Worm (Caenorhabditis elegans): Measurements from ENCODE around the gene lep-2.

lep-2 gene

ce11 chrIV:991181-991642, 871 bp upstream of the lep-2 start (continued):
- TF ChIP-seq F49E8.2 (tag; optimal IDR thresholded peaks at IDR 0.05; ENCODE audit: insufficient read depth) (peak; percentile 98), ztf-22 (GFP tag; optimal IDR thresholded peaks at IDR 0.05) (no peak), hlh-12 (tag; optimal IDR thresholded peaks at IDR 0.05) (peak; percentile 6), D2030.7 (GFP tag; IDR thresholded peaks at IDR 0.05) (peak; percentile 100), F22D6.2 (tag; optimal IDR thresholded peaks at IDR 0.05) (no peak), tbp1 (GFP tag; optimal IDR thresholded peaks at IDR 0.05) (peak; percentile 80), ceh-79 (tag; optimal IDR thresholded peaks at IDR 0.05) (peak; percentile 79), unc-130 (GFP tag; optimal IDR thresholded peaks at IDR 0.05) (peak; percentile 76), xnd-1 (tag; optimal IDR thresholded peaks at IDR 0.05) (peak; percentile 52), lsl-1 (GFP tag; optimal IDR thresholded peaks at IDR 0.05) (peak; percentile 85), mcd-1 (GFP tag; IDR thresholded peaks at IDR 0.05) (peak; percentile 89), Y95B8A.8 (GFP tag; IDR thresholded peaks at IDR 0.05) (peak; percentile 87), bed-1 (GFP tag; IDR thresholded peaks at IDR 0.05) (0 out of 2 replicates have a peak, but pooled peaks have one; percentile 54), lin-35 (GFP tag; optimal IDR thresholded peaks at IDR 0.05) (no peak), snpc-3.4 (tag; optimal IDR thresholded peaks at IDR 0.05) (peak; percentile 98), athp-1 (tag; optimal IDR thresholded peaks at IDR 0.05) (peak; percentile 83), unc-62 (GFP tag; optimal IDR thresholded peaks at IDR 0.05) (no peak), madf-8 (GFP tag; conservative IDR thresholded peaks at IDR 0.05) (peak; percentile 43), tbx-9 (tag; optimal IDR thresholded peaks at IDR 0.05; ENCODE audit: borderline replicate concordance) (peak; percentile 10), B0019.2 (GFP tag; conservative IDR thresholded peaks at IDR 0.05) (peak; percentile 76), C17E4.6 (GFP tag; IDR thresholded peaks at IDR 0.05) (peak; percentile 84), ceh-40 (GFP tag; IDR thresholded peaks at IDR 0.05) (no peak), T07F8.4 (tag; optimal IDR thresholded peaks at IDR 0.05) (peak; percentile 41), ztf-3 (GFP tag; optimal IDR thresholded peaks at IDR 0.05) (no peak)

ce11 chrIV:998914-999313, 6.8 kb downstream of the lep-2 start, which contains the start of gene Y55F3AM.5:
Gene Y55F3AM.5 (plus strand): TSS chrIV:999214.
- TF ChIP-seq dpff-1 (tag; optimal IDR thresholded peaks at IDR 0.05) (no peak), cebp-1 (GFP tag; IDR thresholded peaks at IDR 0.05) (no peak), cebp-1 (tag; optimal IDR thresholded peaks at IDR 0.05) (peak; percentile 48), B0336.3 (GFP tag; IDR thresholded peaks at IDR 0.05) (no peak)

- TF ChIP-seq akir-1 (GFP tag; optimal IDR thresholded peaks at IDR 0.05) (no peak), Y53F4B.3 (GFP tag; IDR thresholded peaks at IDR 0.05) (no peak), aptf-2 (GFP tag; conservative IDR thresholded peaks at IDR 0.05) (no peak), C06A6.2 (GFP tag; conservative IDR thresholded peaks at IDR 0.05) (no peak), B0035.1 (tag; optimal IDR thresholded peaks at IDR 0.05) (no peak), hrde-1 (tag; optimal IDR thresholded peaks at IDR 0.05; ENCODE audit: borderline replicate concordance) (no peak), rpc-1 (optimal IDR thresholded peaks at IDR 0.05) (no peak), rpc-1 (tag; optimal IDR thresholded peaks at IDR 0.05) (no peak), lsy-27 (tag; optimal IDR thresholded peaks at IDR 0.05; ENCODE audit: borderline replicate concordance, insufficient read depth) (no peak), fkh-3 (tag; optimal IDR thresholded peaks at IDR 0.05) (no peak), tbx-9 (tag; optimal IDR thresholded peaks at IDR 0.05; ENCODE audit: borderline replicate concordance) (no peak), B0336.3 (GFP tag; IDR thresholded peaks at IDR 0.05) (no peak), lsl-1 (GFP tag; optimal IDR thresholded peaks at IDR 0.05) (no peak), dpff-1 (tag; optimal IDR thresholded peaks at IDR 0.05) (no peak), cebp-2 (GFP tag; IDR thresholded peaks at IDR 0.05) (no peak), ztf-6 (GFP tag; IDR thresholded peaks at IDR 0.05) (no peak)
Observed at ce11 chrIV:999675-1000074, 7.6 kb downstream of the lep-2 start.
